Fruit fly (Drosophila melanogaster) whole organism, embryonic: ENCODE results near the gene CG4770.

ENCODE experiments used
- Adf1 ChIP-seq: fragments of 200-800 bp; sonication (Bioruptor generic); IDR thresholded peaks from 2 replicates; pipeline ENCODE4 v1.3.6; 2022; ENCODE audit warnings: missing biosample characterization, missing genetic modification characterization
- CG10267 ChIP-seq: fragments of 200-800 bp; sonication (Bioruptor generic); optimal IDR thresholded peaks from 2 replicates; lab custom pipeline; 2018; ENCODE audit warnings: missing biosample characterization, mild to moderate bottlenecking, missing genetic modification characterization, moderate library complexity
- CG10654 ChIP-seq: fragments of 200-800 bp; sonication (Bioruptor generic); optimal IDR thresholded peaks from 2 replicates; lab custom pipeline; 2016; ENCODE audit warnings: missing biosample characterization, missing genetic modification characterization
- CG11456 ChIP-seq: fragments of 200-800 bp; sonication (Bioruptor generic); IDR thresholded peaks from 3 replicates; pipeline ENCODE4 v1.3.6; 2022; ENCODE audit warnings: missing biosample characterization, missing genetic modification characterization
- CG11695 ChIP-seq: fragments of 200-800 bp; sonication (Bioruptor generic); IDR thresholded peaks from 3 replicates; pipeline ENCODE4 v1.3.6; 2022; ENCODE audit warnings: missing biosample characterization, missing genetic modification characterization
- CG12391 ChIP-seq: fragments of 200-800 bp; sonication (Bioruptor generic); optimal IDR thresholded peaks from 3 replicates; lab custom pipeline; 2018; ENCODE audit warnings: missing biosample characterization, mild to moderate bottlenecking, missing genetic modification characterization, moderate library complexity
- CG14667 ChIP-seq: fragments of 200-800 bp; sonication (Bioruptor generic); IDR thresholded peaks from 2 replicates; pipeline ENCODE4 v1.3.6; 2022; ENCODE audit warnings: missing biosample characterization, missing genetic modification characterization
- CG17612 ChIP-seq: fragments of 200-800 bp; sonication (Bioruptor generic); IDR thresholded peaks from 2 replicates; pipeline ENCODE4 v1.3.6; 2022; ENCODE audit warnings: missing biosample characterization, missing genetic modification characterization
- CG2712 ChIP-seq: fragments of 200-800 bp; optimal IDR thresholded peaks from 3 replicates; lab custom pipeline; 2019; ENCODE audit warnings: missing biosample characterization, mild to moderate bottlenecking, missing genetic modification characterization, moderate library complexity
- CG31388 ChIP-seq: fragments of 200-800 bp; sonication (Bioruptor generic); optimal IDR thresholded peaks from 2 replicates; lab custom pipeline; 2016; ENCODE audit warnings: missing biosample characterization, missing genetic modification characterization
- CG33557 ChIP-seq: fragments of 200-800 bp; sonication (Bioruptor generic); optimal IDR thresholded peaks from 2 replicates; lab custom pipeline; 2019; ENCODE audit warnings: missing biosample characterization, mild to moderate bottlenecking, missing genetic modification characterization, moderate library complexity
- CG8089 ChIP-seq: fragments of 200-800 bp; sonication (Bioruptor generic); optimal IDR thresholded peaks from 3 replicates; lab custom pipeline; 2016; ENCODE audit warnings: missing biosample characterization, missing genetic modification characterization
- CG8944 ChIP-seq: fragments of 200-800 bp; sonication (Bioruptor generic); optimal IDR thresholded peaks from 3 replicates; lab custom pipeline; 2016; ENCODE audit warnings: missing biosample characterization, missing genetic modification characterization
- CG9817 ChIP-seq: fragments of 200-800 bp; sonication (Bioruptor generic); optimal IDR thresholded peaks from 2 replicates; lab custom pipeline; 2018; ENCODE audit warnings: missing biosample characterization, mild to moderate bottlenecking, missing genetic modification characterization, moderate library complexity
- Chrac-16 ChIP-seq: fragments of 200-800 bp; sonication (Bioruptor generic); optimal IDR thresholded peaks from 3 replicates; lab custom pipeline; 2016; ENCODE audit warnings: missing biosample characterization, missing genetic modification characterization
- CoRest ChIP-seq: fragments of 200-800 bp; sonication (Bioruptor generic); optimal IDR thresholded peaks from 3 replicates; lab custom pipeline; 2018; ENCODE audit warnings: missing biosample characterization, mild to moderate bottlenecking, missing genetic modification characterization, moderate library complexity
- D19A ChIP-seq: fragments of 200-800 bp; optimal IDR thresholded peaks from 3 replicates; lab custom pipeline; 2019; ENCODE audit warnings: missing biosample characterization, mild to moderate bottlenecking, missing genetic modification characterization, moderate library complexity
- Gsc ChIP-seq: fragments of 200-800 bp; sonication (Bioruptor generic); IDR thresholded peaks from 2 replicates; pipeline ENCODE4 v1.3.6; 2022; ENCODE audit warnings: missing biosample characterization, missing genetic modification characterization
- HmgD ChIP-seq: fragments of 200-800 bp; sonication (Bioruptor generic); optimal IDR thresholded peaks from 3 replicates; lab custom pipeline; 2016; ENCODE audit warnings: missing biosample characterization, missing genetic modification characterization
- HmgZ ChIP-seq: fragments of 200-800 bp; sonication (Bioruptor generic); optimal IDR thresholded peaks from 2 replicates; lab custom pipeline; 2018; ENCODE audit warnings: missing biosample characterization, mild to moderate bottlenecking, missing genetic modification characterization
- Jarid2 ChIP-seq: fragments of 200-800 bp; sonication (Bioruptor generic); optimal IDR thresholded peaks from 3 replicates; lab custom pipeline; 2017; ENCODE audit warnings: mild to moderate bottlenecking, missing biosample characterization, missing genetic modification reagents, missing genetic modification characterization
- MTF-1 ChIP-seq: fragments of 200-800 bp; sonication (Bioruptor generic); optimal IDR thresholded peaks from 2 replicates; lab custom pipeline; 2018; ENCODE audit warnings: missing biosample characterization, mild to moderate bottlenecking, missing genetic modification characterization, borderline replicate concordance
- Meics ChIP-seq: fragments of 200-800 bp; sonication (Bioruptor generic); optimal IDR thresholded peaks from 2 replicates; lab custom pipeline; 2017; ENCODE audit warnings: missing biosample characterization, mild to moderate bottlenecking, missing genetic modification characterization
- NK7.1 ChIP-seq: fragments of 200-800 bp; sonication (Bioruptor generic); optimal IDR thresholded peaks from 3 replicates; lab custom pipeline; 2016; ENCODE audit warnings: missing biosample characterization, missing genetic modification characterization
- Opbp ChIP-seq: fragments of 200-800 bp; sonication (Bioruptor generic); IDR thresholded peaks from 3 replicates; pipeline ENCODE4 v1.3.6; 2022; ENCODE audit warnings: missing biosample characterization, missing genetic modification characterization; ENCODE audit not compliant: partially characterized antibody
- Rfx ChIP-seq: fragments of 200-800 bp; sonication (Bioruptor generic); IDR thresholded peaks from 2 replicates; pipeline ENCODE4 v1.3.6; 2022; ENCODE audit warnings: missing biosample characterization, missing genetic modification characterization
- Sin3A ChIP-seq: fragments of >200 bp; optimal IDR thresholded peaks from 2 replicates; lab custom pipeline; 2018
- Sox100B ChIP-seq: fragments of 200-800 bp; sonication (Bioruptor generic); optimal IDR thresholded peaks from 3 replicates; lab custom pipeline; 2018; ENCODE audit warnings: missing biosample characterization, mild to moderate bottlenecking, missing genetic modification characterization
- Usf ChIP-seq: fragments of 200-800 bp; sonication (Bioruptor generic); optimal IDR thresholded peaks from 2 replicates; lab custom pipeline; 2017; ENCODE audit warnings: missing genotype, missing biosample characterization, missing genetic modification characterization
- aop ChIP-seq: fragments of 200-800 bp; sonication (Bioruptor generic); IDR thresholded peaks from 2 replicates; pipeline ENCODE4 v1.3.6; 2022; ENCODE audit warnings: missing biosample characterization, missing genetic modification characterization
- ara ChIP-seq: fragments of 200-800 bp; sonication (Bioruptor generic); IDR thresholded peaks from 2 replicates; pipeline ENCODE4 v1.3.6; 2022; ENCODE audit warnings: missing biosample characterization, missing genetic modification characterization
- az2 ChIP-seq: fragments of 200-800 bp; sonication (Bioruptor generic); optimal IDR thresholded peaks from 3 replicates; lab custom pipeline; 2016; ENCODE audit warnings: missing biosample characterization, missing genetic modification characterization
- chif ChIP-seq, 2 experiments: fragments of 200-800 bp; sonication (Bioruptor generic); optimal IDR thresholded peaks; 3 replicates each; lab custom pipeline; 2016; ENCODE audit warnings: missing biosample characterization in 2 of 2, missing genetic modification characterization in 2 of 2
- ci ChIP-seq: fragments of 200-800 bp; sonication (Bioruptor generic); IDR thresholded peaks from 3 replicates; pipeline ENCODE4 v1.3.6; 2022; ENCODE audit warnings: missing biosample characterization, missing genetic modification characterization
- corto ChIP-seq: fragments of 200-800 bp; sonication (Bioruptor generic); optimal IDR thresholded peaks from 2 replicates; lab custom pipeline; 2016; ENCODE audit warnings: missing biosample characterization, mild to moderate bottlenecking, missing genetic modification characterization, moderate library complexity
- crc ChIP-seq: fragments of 200-800 bp; sonication (Bioruptor generic); optimal IDR thresholded peaks from 2 replicates; lab custom pipeline; 2016; ENCODE audit warnings: missing biosample characterization, missing genetic modification characterization
- disco-r ChIP-seq: fragments of 200-800 bp; sonication (Bioruptor generic); optimal IDR thresholded peaks from 2 replicates; lab custom pipeline; 2016; ENCODE audit warnings: missing biosample characterization, missing genetic modification characterization
- nom ChIP-seq: fragments of 200-800 bp; sonication (Bioruptor generic); optimal IDR thresholded peaks from 2 replicates; lab custom pipeline; 2017; ENCODE audit warnings: missing biosample characterization, missing genetic modification characterization, mild to moderate bottlenecking, moderate library complexity, missing genetic modification reagents
- pb ChIP-seq: fragments of 200-800 bp; sonication (Bioruptor generic); optimal IDR thresholded peaks from 3 replicates; lab custom pipeline; 2016; ENCODE audit warnings: missing biosample characterization, missing genetic modification characterization
- peb ChIP-seq: fragments of 200-800 bp; sonication (Bioruptor generic); IDR thresholded peaks from 2 replicates; pipeline ENCODE4 v1.3.6; 2022; ENCODE audit warnings: missing biosample characterization, missing genetic modification characterization
- pum ChIP-seq: fragments of 200-800 bp; sonication (Bioruptor generic); optimal IDR thresholded peaks from 2 replicates; lab custom pipeline; 2016; ENCODE audit warnings: missing biosample characterization, missing genetic modification characterization
- row ChIP-seq: fragments of 200-800 bp; sonication (Bioruptor generic); IDR thresholded peaks from 3 replicates; pipeline ENCODE4 v1.3.6; 2022; ENCODE audit warnings: missing biosample characterization, missing genetic modification characterization
- sc ChIP-seq, 3 experiments: fragments of >200 bp in 2 of 3; fragments of 200-800 bp in 1 of 3; sonication (Bioruptor generic) in 1 of 3; optimal IDR thresholded peaks; 2 replicates in 2 of 3; 3 replicates in 1 of 3; lab custom pipeline; 2017; ENCODE audit warnings: mild to moderate bottlenecking in 1 of 3, missing biosample characterization in 1 of 3, missing genetic modification characterization in 1 of 3, missing genetic modification reagents in 1 of 3
- sens-2 ChIP-seq: fragments of 200-800 bp; sonication (Bioruptor generic); IDR thresholded peaks from 2 replicates; pipeline ENCODE4 v1.3.6; 2022; ENCODE audit warnings: missing biosample characterization, missing genetic modification characterization
- slbo ChIP-seq: fragments of 200-800 bp; sonication (Bioruptor generic); IDR thresholded peaks from 2 replicates; pipeline ENCODE4 v1.3.6; 2022; ENCODE audit warnings: missing biosample characterization, missing genetic modification characterization
- slp2 ChIP-seq: fragments of 200-800 bp; sonication (Bioruptor generic); optimal IDR thresholded peaks from 2 replicates; lab custom pipeline; 2016; ENCODE audit warnings: missing biosample characterization, missing genetic modification characterization
- ssp ChIP-seq: fragments of 200-800 bp; sonication (Bioruptor generic); IDR thresholded peaks from 2 replicates; pipeline ENCODE4 v1.3.6; 2022; ENCODE audit warnings: missing biosample characterization, missing genetic modification characterization
- tna ChIP-seq: fragments of 200-800 bp; sonication (Bioruptor generic); IDR thresholded peaks from 2 replicates; pipeline ENCODE4 v1.3.6; 2022; ENCODE audit warnings: missing biosample characterization, missing genetic modification characterization; ENCODE audit not compliant: partially characterized antibody
- tup ChIP-seq: fragments of 200-800 bp; sonication (Bioruptor generic); optimal IDR thresholded peaks from 2 replicates; lab custom pipeline; 2016; ENCODE audit warnings: missing biosample characterization, mild to moderate bottlenecking, missing genetic modification characterization, moderate library complexity
- zen2 ChIP-seq: fragments of 200-800 bp; sonication (Bioruptor generic); IDR thresholded peaks from 3 replicates; pipeline ENCODE4 v1.3.6; 2022; ENCODE audit warnings: missing biosample characterization, missing genetic modification characterization; ENCODE audit not compliant: partially characterized antibody

CG4770 gene

DNA sequence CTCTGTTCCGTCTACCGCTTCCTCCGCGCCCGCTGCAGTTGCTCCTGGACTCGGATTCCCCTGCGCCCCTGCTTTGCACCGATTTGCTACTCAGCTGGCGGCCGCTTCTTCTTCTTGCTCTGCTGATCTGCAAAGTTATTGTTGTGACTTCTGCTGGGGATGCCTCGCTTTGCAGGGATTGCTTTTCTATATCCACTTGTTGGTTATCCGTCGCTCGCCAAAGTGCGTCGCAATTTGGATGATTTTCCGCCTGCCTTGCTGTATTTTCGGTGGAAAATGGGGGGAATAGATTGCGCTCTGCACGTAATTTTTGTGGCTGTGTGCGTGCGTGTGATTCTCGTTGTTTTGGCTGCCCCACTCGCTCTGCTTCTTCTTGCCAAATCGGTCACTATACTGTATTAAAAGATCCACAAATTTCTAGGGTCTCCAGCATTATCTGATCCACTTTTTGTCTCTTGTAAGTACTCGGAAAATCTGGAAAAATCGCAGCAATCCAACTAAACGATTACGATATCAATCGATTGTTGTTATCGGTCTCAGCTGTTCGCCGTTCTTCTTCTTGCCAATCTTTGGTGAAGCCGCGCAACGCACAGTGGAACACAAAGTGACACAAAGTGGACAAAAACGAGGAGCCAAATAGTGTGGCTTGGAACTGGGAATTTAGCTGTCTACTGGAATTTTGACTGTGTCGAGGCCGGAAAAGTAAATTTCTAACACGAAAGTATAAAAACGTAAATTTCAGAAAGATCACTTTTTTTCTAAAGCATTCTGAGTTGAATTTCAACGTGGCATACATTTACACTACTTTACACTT is 15.2 kb upstream of the CG4770 start, which contains the start of gene ClpX (continued):
- TF ChIP-seq pum (GFP tag; lab: Kevin White, UChicago) (no peak), Chrac-16 (GFP tag; lab: Kevin White, UChicago) (no peak), CG10267 (tag; lab: Kevin White, UChicago) (peak; percentile 12), Rfx (GFP tag; lab: Robert Waterston, UW) (0 out of 2 replicates have a peak, but pooled peaks have one; percentile 14), Sin3A (lab: Kevin White, UChicago) (peak; percentile 35), CG31388 (GFP tag; lab: Kevin White, UChicago) (no peak), ci (no peak), Opbp (GFP tag; lab: Robert Waterston, UW) (peak; percentile 69), sens-2 (GFP tag; lab: Robert Waterston, UW) (0 out of 2 replicates have a peak, but pooled peaks have one; percentile 10), Gsc (GFP tag; lab: Robert Waterston, UW) (no peak), HmgZ (peak; percentile 77), D19A (tag; lab: Kevin White, UChicago) (no peak), Usf (GFP tag; lab: Kevin White, UChicago) (no peak), CG17612 (GFP tag; lab: Robert Waterston, UW) (no peak), Sox100B (GFP tag; lab: Kevin White, UChicago) (no peak), CG11456 (GFP tag; lab: Robert Waterston, UW) (no peak), nom (GFP tag; lab: Kevin White, UChicago) (no peak), ara (no peak), Meics (GFP tag; lab: Kevin White, UChicago) (no peak), CG14667 (GFP tag; lab: Robert Waterston, UW) (no peak), tna (GFP tag; lab: Robert Waterston, UW) (peak; percentile 59), CoRest (tag; lab: Kevin White, UChicago) (peak; percentile 16), disco-r (GFP tag; lab: Kevin White, UChicago) (no peak), sc (optimal IDR thresholded peaks at IDR 0.05; lab: Kevin White, UChicago) (no peak), sc (GFP tag; optimal IDR thresholded peaks at IDR 0.05; lab: Kevin White, UChicago) (no peak), chif (GFP tag; optimal IDR thresholded peaks at IDR 0.05; lab: Kevin White, UChicago) (no peak), row (GFP tag; lab: Robert Waterston, UW) (peak; percentile 91), CG2712 (tag; lab: Kevin White, UChicago) (peak; percentile 5), zen2 (GFP tag; lab: Robert Waterston, UW) (peak; percentile 28; the same call in 1 of the 3 replicates), CG33557 (GFP tag; lab: Kevin White, UChicago) (peak; percentile 2), HmgD (GFP tag; lab: Kevin White, UChicago) (no peak), CG11695 (GFP tag; lab: Robert Waterston, UW) (no peak), Jarid2 (GFP tag; lab: Kevin White, UChicago) (no peak), slp2 (GFP tag; lab: Kevin White, UChicago) (no peak), az2 (GFP tag; lab: Kevin White, UChicago) (no peak), CG10654 (GFP tag; lab: Kevin White, UChicago) (no peak), corto (GFP tag; lab: Kevin White, UChicago) (no peak), MTF-1 (peak; percentile 54), CG9817 (tag; lab: Kevin White, UChicago) (no peak), crc (GFP tag; lab: Kevin White, UChicago) (no peak), NK7.1 (no peak), tup (GFP tag; lab: Kevin White, UChicago) (no peak), Adf1 (GFP tag; lab: Robert Waterston, UW) (peak; percentile 20; the same call in 1 of the 2 replicates), aop (no peak), slbo (GFP tag; lab: Robert Waterston, UW) (no peak), CG8944 (GFP tag; lab: Kevin White, UChicago) (no peak), CG8089 (GFP tag; lab: Kevin White, UChicago) (no peak), CG12391 (tag; lab: Kevin White, UChicago) (peak; percentile 7), pb (GFP tag; lab: Kevin White, UChicago) (no peak), peb (GFP tag; lab: Robert Waterston, UW) (no peak), ssp (GFP tag; lab: Robert Waterston, UW) (no peak)
